Worm (Caenorhabditis elegans) whole organism, young adult: ENCODE results near the gene nadk-2.

Experiments used
- B0019.2 ChIP-seq: fragments of 200-800 bp; sonication (Bioruptor generic); conservative IDR thresholded peaks from 2 replicates; pipeline ENCODE4 v1.3.6; 2022; ENCODE audit warnings: missing genetic modification reagents, missing genetic modification characterization, missing compliant biosample characterization
- B0261.1 ChIP-seq: sonication (generic microtip); optimal IDR thresholded peaks from 2 replicates; lab custom pipeline; 2016; ENCODE audit warnings: mild to moderate bottlenecking, missing genetic modification characterization, moderate library complexity, missing compliant biosample characterization
- D2030.7 ChIP-seq: fragments of 200-800 bp; sonication (Bioruptor generic); IDR thresholded peaks from 2 replicates; pipeline ENCODE4 v1.3.6; 2022; ENCODE audit warnings: missing genetic modification reagents, missing genetic modification characterization, missing compliant biosample characterization
- F10E7.11 ChIP-seq: sonication (generic microtip); optimal IDR thresholded peaks from 2 replicates; lab custom pipeline; 2017; ENCODE audit warnings: mild to moderate bottlenecking, missing genetic modification characterization, moderate library complexity, missing compliant biosample characterization
- F33H1.4 ChIP-seq: fragments of 200-800 bp; sonication (Bioruptor generic); IDR thresholded peaks from 2 replicates; pipeline ENCODE4 v1.3.6; 2022; ENCODE audit warnings: missing genetic modification reagents, missing genetic modification characterization, missing compliant biosample characterization
- F39B2.1 ChIP-seq: fragments of 200-800 bp; sonication (Bioruptor generic); IDR thresholded peaks from 2 replicates; pipeline ENCODE4 v1.3.6; 2022; ENCODE audit warnings: missing genetic modification reagents, missing genetic modification characterization, missing compliant biosample characterization
- F52B5.7 ChIP-seq: sonication (generic microtip); optimal IDR thresholded peaks from 2 replicates; lab custom pipeline; 2016; ENCODE audit warnings: mild to moderate bottlenecking, missing genetic modification characterization, missing compliant biosample characterization
- F57A8.1 ChIP-seq: fragments of 200-800 bp; sonication (Bioruptor generic); optimal IDR thresholded peaks from 2 replicates; lab custom pipeline; 2018; ENCODE audit warnings: mild to moderate bottlenecking, missing genetic modification characterization, moderate library complexity, missing compliant biosample characterization
- K11D2.4 ChIP-seq: fragments of 200-800 bp; sonication (Bioruptor generic); IDR thresholded peaks from 2 replicates; pipeline ENCODE4 v1.3.6; 2022; ENCODE audit warnings: missing genetic modification reagents, missing genetic modification characterization, missing compliant biosample characterization
- Y67H2A.10 ChIP-seq: fragments of 200-800 bp; sonication (Bioruptor generic); conservative IDR thresholded peaks from 2 replicates; pipeline ENCODE4 v1.3.6; 2022; ENCODE audit warnings: missing genetic modification reagents, missing genetic modification characterization, missing compliant biosample characterization
- Y79H2A.3 ChIP-seq: fragments of 200-800 bp; sonication (Bioruptor generic); conservative IDR thresholded peaks from 2 replicates; pipeline ENCODE4 v1.3.6; 2022; ENCODE audit warnings: missing genetic modification reagents, missing genetic modification characterization, missing compliant biosample characterization
- Y95B8A.8 ChIP-seq: fragments of 200-800 bp; sonication (Bioruptor generic); IDR thresholded peaks from 2 replicates; pipeline ENCODE4 v1.3.6; 2022; ENCODE audit warnings: missing genetic modification reagents, missing genetic modification characterization, missing compliant biosample characterization
- ZK185.1 ChIP-seq: sonication (generic microtip); optimal IDR thresholded peaks from 2 replicates; lab custom pipeline; 2016; ENCODE audit warnings: mild to moderate bottlenecking, missing genetic modification characterization, missing compliant biosample characterization; ENCODE audit not compliant: poor library complexity, severe bottlenecking
- ama-1 ChIP-seq, 3 experiments: fragments of 150-350 bp in 1 of 3; sonication (generic microtip) in 2 of 3; optimal IDR thresholded peaks; 2 replicates each; lab custom pipeline; 2014 to 2018; ENCODE audit warnings: missing biosample characterization in 2 of 3, missing genetic modification characterization in 2 of 3, missing genetic modification reagents in 2 of 3
- aptf-2 ChIP-seq: fragments of 200-800 bp; sonication (Bioruptor generic); conservative IDR thresholded peaks from 2 replicates; pipeline ENCODE4 v1.3.6; 2022; ENCODE audit warnings: missing genetic modification reagents, missing genetic modification characterization, missing compliant biosample characterization
- bed-1 ChIP-seq: fragments of 200-800 bp; sonication (Bioruptor generic); IDR thresholded peaks from 2 replicates; pipeline ENCODE4 v1.3.6; 2022; ENCODE audit warnings: missing genetic modification reagents, missing genetic modification characterization, missing compliant biosample characterization
- cebp-1 ChIP-seq, 2 experiments: fragments of 200-800 bp in 1 of 2; sonication (Bioruptor generic) in 1 of 2; sonication (generic microtip) in 1 of 2; IDR thresholded peaks in 1 of 2; optimal IDR thresholded peaks in 1 of 2; 2 replicates each; pipeline versions ENCODE4 v1.3.6 to Lab custom; 2017 to 2022; ENCODE audit warnings: missing compliant biosample characterization in 2 of 2, missing genetic modification characterization in 2 of 2, mild to moderate bottlenecking in 1 of 2, missing genetic modification reagents in 1 of 2, moderate library complexity in 1 of 2
- ceh-100 ChIP-seq: fragments of 200-800 bp; sonication (Bioruptor generic); IDR thresholded peaks from 2 replicates; pipeline ENCODE4 v1.3.6; 2022; ENCODE audit warnings: missing genetic modification reagents, missing genetic modification characterization, missing compliant biosample characterization
- dpl-1 ChIP-seq: fragments of 150-350 bp; optimal IDR thresholded peaks from 2 replicates; lab custom pipeline; 2014; ENCODE audit warnings: missing biosample characterization, missing genetic modification reagents, missing genetic modification characterization
- gei-17 ChIP-seq: fragments of 200-800 bp; sonication (Bioruptor generic); optimal IDR thresholded peaks from 2 replicates; lab custom pipeline; 2018; ENCODE audit warnings: mild to moderate bottlenecking, missing genetic modification characterization, missing compliant biosample characterization
- him-1 ChIP-seq: sonication (generic microtip); optimal IDR thresholded peaks from 2 replicates; lab custom pipeline; 2016; ENCODE audit warnings: missing genotype, missing genetic modification reagents, missing genetic modification characterization, missing compliant biosample characterization
- let-526 ChIP-seq: fragments of 200-800 bp; sonication (Bioruptor generic); IDR thresholded peaks from 2 replicates; pipeline ENCODE4 v1.3.6; 2022; ENCODE audit warnings: missing genetic modification reagents, missing genetic modification characterization, missing compliant biosample characterization
- lin-26 ChIP-seq: fragments of 200-800 bp; sonication (Bioruptor generic); IDR thresholded peaks from 2 replicates; pipeline ENCODE4 v1.3.6; 2022; ENCODE audit warnings: missing genetic modification reagents, missing genetic modification characterization, missing compliant biosample characterization
- lin-35 ChIP-seq, 3 experiments: fragments of 150-350 bp in 2 of 3; sonication (generic microtip) in 1 of 3; optimal IDR thresholded peaks; 2 replicates each; lab custom pipeline; 2014 to 2018; ENCODE audit warnings: missing biosample characterization in 3 of 3, missing genetic modification characterization in 3 of 3, missing genetic modification reagents in 3 of 3
- madf-10 ChIP-seq: sonication (generic microtip); optimal IDR thresholded peaks from 2 replicates; lab custom pipeline; 2016; ENCODE audit warnings: mild to moderate bottlenecking, missing genetic modification characterization, missing compliant biosample characterization
- madf-3 ChIP-seq: fragments of 200-800 bp; sonication (Bioruptor generic); IDR thresholded peaks from 2 replicates; pipeline ENCODE4 v1.3.6; 2022; ENCODE audit warnings: missing genetic modification reagents, missing genetic modification characterization, missing compliant biosample characterization
- madf-8 ChIP-seq: fragments of 200-800 bp; sonication (Bioruptor generic); conservative IDR thresholded peaks from 2 replicates; pipeline ENCODE4 v1.3.6; 2022; ENCODE audit warnings: missing genetic modification reagents, missing genetic modification characterization, missing compliant biosample characterization
- mxl-1 ChIP-seq: sonication (generic microtip); optimal IDR thresholded peaks from 2 replicates; lab custom pipeline; 2016; ENCODE audit warnings: missing genetic modification characterization, missing compliant biosample characterization
- nfyb-1 ChIP-seq: fragments of 200-800 bp; sonication (Bioruptor generic); IDR thresholded peaks from 2 replicates; pipeline ENCODE4 v1.3.6; 2022; ENCODE audit warnings: missing genetic modification reagents, missing genetic modification characterization, missing compliant biosample characterization
- rcor-1 ChIP-seq: fragments of 200-800 bp; sonication (Bioruptor generic); IDR thresholded peaks from 2 replicates; pipeline ENCODE4 v1.3.6; 2022; ENCODE audit warnings: missing genetic modification reagents, missing genetic modification characterization, missing compliant biosample characterization
- repo-1 ChIP-seq: sonication (generic microtip); optimal IDR thresholded peaks from 2 replicates; lab custom pipeline; 2017; ENCODE audit warnings: mild to moderate bottlenecking, missing genetic modification characterization, missing compliant biosample characterization
- sdz-38 ChIP-seq: sonication (generic microtip); optimal IDR thresholded peaks from 2 replicates; lab custom pipeline; 2016; ENCODE audit warnings: missing genotype, missing genetic modification characterization, missing compliant biosample characterization
- snpc-4 ChIP-seq, 5 experiments: fragments of 150-350 bp in 1 of 5; sonication (generic microtip) in 4 of 5; optimal IDR thresholded peaks; 2 replicates each; lab custom pipeline; 2014 to 2018; ENCODE audit warnings: missing genetic modification characterization in 5 of 5, missing biosample characterization in 3 of 5, antibody characterized with exemption in 2 of 5, mild to moderate bottlenecking in 2 of 5, missing compliant biosample characterization in 2 of 5, missing genotype in 2 of 5, moderate library complexity in 2 of 5, missing genetic modification reagents in 1 of 5
- somi-1 ChIP-seq: fragments of 200-800 bp; sonication (Bioruptor generic); optimal IDR thresholded peaks from 2 replicates; lab custom pipeline; 2018; ENCODE audit warnings: mild to moderate bottlenecking, missing genetic modification characterization, missing compliant biosample characterization
- tlf-1 ChIP-seq: fragments of 200-800 bp; sonication (Bioruptor generic); optimal IDR thresholded peaks from 2 replicates; lab custom pipeline; 2018; ENCODE audit warnings: mild to moderate bottlenecking, missing genetic modification characterization, missing compliant biosample characterization
- xnd-1 ChIP-seq: sonication (generic microtip); optimal IDR thresholded peaks from 2 replicates; lab custom pipeline; 2016; ENCODE audit warnings: missing genotype, missing genetic modification reagents, missing genetic modification characterization, missing compliant biosample characterization
- zim-3 ChIP-seq: sonication (generic microtip); optimal IDR thresholded peaks from 2 replicates; lab custom pipeline; 2017; ENCODE audit warnings: mild to moderate bottlenecking, missing genetic modification characterization, moderate library complexity, missing compliant biosample characterization
- ztf-22 ChIP-seq: fragments of 200-800 bp; sonication (Bioruptor generic); optimal IDR thresholded peaks from 2 replicates; lab custom pipeline; 2018; ENCODE audit warnings: mild to moderate bottlenecking, missing genetic modification characterization, moderate library complexity, missing compliant biosample characterization
- ztf-25 ChIP-seq: fragments of 200-800 bp; sonication (Bioruptor generic); IDR thresholded peaks from 2 replicates; pipeline ENCODE4 v1.3.6; 2022; ENCODE audit warnings: missing genetic modification reagents, missing genetic modification characterization, missing compliant biosample characterization
- ztf-26 ChIP-seq: sonication (generic microtip); optimal IDR thresholded peaks from 2 replicates; lab custom pipeline; 2017; ENCODE audit warnings: missing genetic modification characterization, missing compliant biosample characterization
- ztf-28 ChIP-seq: fragments of 200-800 bp; sonication (Bioruptor generic); IDR thresholded peaks from 2 replicates; pipeline ENCODE4 v1.3.6; 2022; ENCODE audit warnings: missing genetic modification reagents, missing genetic modification characterization, missing compliant biosample characterization
- ztf-3 ChIP-seq: fragments of 200-800 bp; sonication (Bioruptor generic); optimal IDR thresholded peaks from 2 replicates; lab custom pipeline; 2018; ENCODE audit warnings: mild to moderate bottlenecking, missing genetic modification characterization, missing compliant biosample characterization

Gene nadk-2

DNA sequence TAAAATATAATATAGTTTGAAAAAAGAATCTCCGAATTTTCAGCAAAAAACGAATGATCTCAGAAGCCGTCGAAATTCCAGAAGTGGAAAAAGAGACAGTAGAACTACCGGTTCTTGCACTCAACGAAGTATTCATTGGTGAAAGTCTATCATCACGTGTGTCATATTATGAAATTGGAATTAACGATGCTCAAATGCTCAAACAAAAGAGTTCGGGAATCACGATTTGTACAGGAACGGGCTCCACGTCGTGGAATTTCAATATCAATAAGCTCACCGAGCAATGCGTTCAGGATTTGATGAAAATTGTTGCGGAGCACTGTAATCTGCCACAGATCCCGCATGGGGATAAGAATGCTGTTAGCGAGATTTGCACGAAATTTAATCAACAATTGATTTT is 8.9 kb downstream of the nadk-2 start (continued):
- no peak for TF ChIP-seq repo-1 (tag; lab: Kevin White, UChicago)
- TF ChIP-seq F33H1.4 (GFP tag; lab: Robert Waterston, UW) = no peak
- TF ChIP-seq F39B2.1 (GFP tag; lab: Robert Waterston, UW) = no peak
- no peak for TF ChIP-seq rcor-1 (GFP tag; lab: Robert Waterston, UW)
- TF ChIP-seq F10E7.11 (tag; lab: Kevin White, UChicago) = no peak
- no peak for TF ChIP-seq madf-8
- no peak for TF ChIP-seq B0019.2 (GFP tag; lab: Robert Waterston, UW)
- TF ChIP-seq ztf-3 (GFP tag; lab: Kevin White, UChicago) = no peak
- no peak for TF ChIP-seq gei-17 (GFP tag; lab: Kevin White, UChicago)
- TF ChIP-seq Y79H2A.3 (GFP tag; lab: Robert Waterston, UW) = no peak
- no peak for TF ChIP-seq B0261.1 (tag; lab: Kevin White, UChicago)
- no peak for TF ChIP-seq him-1
- TF ChIP-seq F57A8.1 (GFP tag; lab: Kevin White, UChicago) = no peak
- no peak for TF ChIP-seq D2030.7 (GFP tag; lab: Robert Waterston, UW)
- no peak for TF ChIP-seq Y95B8A.8 (GFP tag; lab: Robert Waterston, UW)
- TF ChIP-seq snpc-4 (GFP tag; optimal IDR thresholded peaks at IDR 0.05; lab: Kevin White, UChicago) = no peak
- no peak for TF ChIP-seq snpc-4 (tag; optimal IDR thresholded peaks at IDR 0.05; lab: Kevin White, UChicago)
- TF ChIP-seq ZK185.1 = no peak
- no peak for TF ChIP-seq dpl-1
- no peak for TF ChIP-seq sdz-38 (tag; lab: Kevin White, UChicago)
- no peak for TF ChIP-seq madf-10 (tag; lab: Kevin White, UChicago)
- no peak for TF ChIP-seq lin-26 (GFP tag; lab: Robert Waterston, UW)
- TF ChIP-seq Y67H2A.10 (GFP tag; lab: Robert Waterston, UW) = no peak
- TF ChIP-seq ztf-26 = peak; percentile 38
- no peak for TF ChIP-seq xnd-1 (tag; lab: Kevin White, UChicago)
- TF ChIP-seq nfyb-1 = no peak
- TF ChIP-seq ztf-22 (GFP tag; lab: Kevin White, UChicago) = no peak
- TF ChIP-seq F52B5.7 (tag; lab: Kevin White, UChicago) = peak; percentile 36
- no peak for TF ChIP-seq aptf-2 (GFP tag; lab: Robert Waterston, UW)
- TF ChIP-seq ztf-25 (GFP tag; lab: Robert Waterston, UW) = no peak
- no peak for TF ChIP-seq somi-1 (GFP tag; lab: Kevin White, UChicago)
- peak; percentile 41 for TF ChIP-seq zim-3 (tag; lab: Kevin White, UChicago)
- TF ChIP-seq, all 124 proteins: peak for 12

DNA sequence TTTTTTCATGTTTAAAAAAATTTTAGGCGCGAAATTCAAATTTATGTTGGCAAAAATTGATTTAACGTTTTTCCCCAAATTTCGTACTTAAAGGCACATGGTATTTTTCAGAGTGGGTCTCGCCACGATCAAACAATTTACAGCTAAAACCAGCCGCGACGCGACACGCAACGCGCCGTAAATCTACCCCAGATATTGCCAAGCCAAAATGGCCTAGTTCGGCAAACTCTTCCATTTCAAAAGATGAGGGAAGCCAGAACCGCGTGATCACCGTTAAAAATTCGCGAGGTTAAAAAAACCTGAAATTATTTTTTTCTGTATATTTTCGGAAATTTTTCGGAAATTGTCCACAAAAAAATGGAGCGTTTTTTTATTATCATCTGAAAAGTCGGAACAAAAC is 10.5 kb downstream of the nadk-2 start:
- TF ChIP-seq let-526 (0 out of 2 replicates have a peak, but pooled peaks have one; percentile 9), madf-3 (GFP tag; lab: Robert Waterston, UW) (peak; percentile 85), ztf-25 (GFP tag; lab: Robert Waterston, UW) (no peak), tlf-1 (GFP tag; lab: Kevin White, UChicago) (peak; percentile 3), ztf-26 (peak; percentile 32), repo-1 (tag; lab: Kevin White, UChicago) (peak; percentile 47), F10E7.11 (tag; lab: Kevin White, UChicago) (no peak), him-1 (peak; percentile 78), ama-1 (optimal IDR thresholded peaks at IDR 0.05; lab: Kevin White, UChicago) (peak; percentile 26), ama-1 (GFP tag; optimal IDR thresholded peaks at IDR 0.05; lab: Kevin White, UChicago) (no peak), ceh-100 (GFP tag; lab: Robert Waterston, UW) (no peak), K11D2.4 (peak; percentile 27; the same call in 1 of the 2 replicates), ztf-22 (GFP tag; lab: Kevin White, UChicago) (no peak), bed-1 (GFP tag; lab: Robert Waterston, UW) (no peak), ztf-28 (GFP tag; lab: Robert Waterston, UW) (0 out of 2 replicates have a peak, but pooled peaks have one; percentile 31), cebp-1 (GFP tag; IDR thresholded peaks at IDR 0.05; lab: Robert Waterston, UW) (no peak), cebp-1 (tag; optimal IDR thresholded peaks at IDR 0.05; lab: Kevin White, UChicago) (peak; percentile 58), lin-35 (GFP tag; optimal IDR thresholded peaks at IDR 0.05; lab: Kevin White, UChicago) (no peak), zim-3 (tag; lab: Kevin White, UChicago) (peak; percentile 9), mxl-1 (tag; lab: Kevin White, UChicago) (no peak)
- TF ChIP-seq, all 124 proteins: peak for 11
